Worm (Caenorhabditis elegans): ENCODE results near the gene acd-4.

acd-4 gene

ce11 chrV:8599192-8599591 lies 38.8 kb upstream of the acd-4 start, which contains the start of gene F41E6.7:
Gene F41E6.7, minus strand, starts transcription at chrV:8599292.
- TF ChIP-seq mef-2 (tag; optimal IDR thresholded peaks at IDR 0.05): no peak
- no peak for TF ChIP-seq fos-1 (tag; optimal IDR thresholded peaks at IDR 0.05)
- TF ChIP-seq nhr-28 (tag; optimal IDR thresholded peaks at IDR 0.05): no peak

- no peak for TF ChIP-seq snu-23 (GFP tag; optimal IDR thresholded peaks at IDR 0.05)
- TF ChIP-seq fkh-4 (tag; optimal IDR thresholded peaks at IDR 0.05; ENCODE audit: borderline replicate concordance): peak; percentile 92
- peak; percentile 98 for TF ChIP-seq dsc-1 (tag; optimal IDR thresholded peaks at IDR 0.05)
Measured at ce11 chrV:8599957-8600356, 38.1 kb upstream of the acd-4 start.

- TF ChIP-seq C04F5.9 (tag; optimal IDR thresholded peaks at IDR 0.05) (no peak), pax-3 (tag; optimal IDR thresholded peaks at IDR 0.05) (no peak), egl-13 (tag; optimal IDR thresholded peaks at IDR 0.05) (no peak), ets-5 (GFP tag; IDR thresholded peaks at IDR 0.05) (no peak), skn-1 (tag; optimal IDR thresholded peaks at IDR 0.05) (no peak), sup-37 (GFP tag; optimal IDR thresholded peaks at IDR 0.05) (no peak), mdl-1 (tag; optimal IDR thresholded peaks at IDR 0.05) (no peak), blmp-1 (tag; optimal IDR thresholded peaks at IDR 0.05) (no peak), nhr-85 (tag) (no peak), ama-1 (optimal IDR thresholded peaks at IDR 0.05) (no peak), hlh-4 (tag; optimal IDR thresholded peaks at IDR 0.05) (no peak), C16A3.4 (tag; optimal IDR thresholded peaks at IDR 0.05) (no peak), fkh-10 (GFP tag; optimal IDR thresholded peaks at IDR 0.05) (no peak), nhr-237 (tag; optimal IDR thresholded peaks at IDR 0.05) (no peak), dpl-1 (GFP tag; optimal IDR thresholded peaks at IDR 0.05) (no peak), efl-1 (optimal IDR thresholded peaks at IDR 0.05) (no peak), efl-1 (GFP tag; optimal IDR thresholded peaks at IDR 0.05 in 1 of 2) (no peak)
Measured at ce11 chrV:8601420-8601819, 36.6 kb upstream of the acd-4 start, which contains the start of gene F41E6.8. Gene F41E6.8, minus strand, starts transcription at chrV:8601520.

- TF ChIP-seq rnt-1 (tag; optimal IDR thresholded peaks at IDR 0.05): no peak
- no peak for TF ChIP-seq pag-3 (tag; optimal IDR thresholded peaks at IDR 0.05; ENCODE audit: borderline replicate concordance, insufficient read depth)
- TF ChIP-seq unc-130 (tag; optimal IDR thresholded peaks at IDR 0.05): no peak
- TF ChIP-seq mab-9 (GFP tag; IDR thresholded peaks at IDR 0.05): no peak
- no peak for TF ChIP-seq nhr-28 (tag; optimal IDR thresholded peaks at IDR 0.05)
- no peak for TF ChIP-seq nhr-71 (tag; optimal IDR thresholded peaks at IDR 0.05)
- no peak for TF ChIP-seq fkh-4 (tag; optimal IDR thresholded peaks at IDR 0.05; ENCODE audit: borderline replicate concordance)
- no peak for TF ChIP-seq ceh-88 (GFP tag; IDR thresholded peaks at IDR 0.05)
- no peak for TF ChIP-seq ceh-82 (tag; optimal IDR thresholded peaks at IDR 0.05)
- TF ChIP-seq jun-1 (tag; optimal IDR thresholded peaks at IDR 0.05): no peak
- no peak for TF ChIP-seq ceh-63 (GFP tag; optimal IDR thresholded peaks at IDR 0.05)
- no peak for TF ChIP-seq nhr-84 (tag; optimal IDR thresholded peaks at IDR 0.05)
Measured at ce11 chrV:8602638-8603037, 35.4 kb upstream of the acd-4 start, which contains the start of gene F41E6.15. Gene F41E6.15, minus strand, starts transcription at chrV:8602738.

- peak; percentile 41 for TF ChIP-seq elt-2 (tag; optimal IDR thresholded peaks at IDR 0.05)
- peak in 3 of 6 experiments; percentile 12 to 91 (median 24) for TF ChIP-seq elt-3 (tag; optimal IDR thresholded peaks at IDR 0.05)
- TF ChIP-seq unc-98 (GFP tag; IDR thresholded peaks at IDR 0.05): no peak
- TF ChIP-seq nhr-71 (tag; optimal IDR thresholded peaks at IDR 0.05): peak; percentile 2
- no peak for TF ChIP-seq lin-39 (tag; optimal IDR thresholded peaks at IDR 0.05)
- TF ChIP-seq mdl-1 (tag; optimal IDR thresholded peaks at IDR 0.05): peak in 1 of 2 experiments; percentile 4
- TF ChIP-seq nhr-85 (tag): peak; percentile 66
- no peak for TF ChIP-seq nhr-20 (tag; optimal IDR thresholded peaks at IDR 0.05)
- TF ChIP-seq lin-35 (GFP tag; optimal IDR thresholded peaks at IDR 0.05): peak in 1 of 2 experiments; percentile 26
- TF ChIP-seq blmp-1 (tag; optimal IDR thresholded peaks at IDR 0.05): peak; percentile 23
- peak; percentile 8 for TF ChIP-seq lin-14 (GFP tag; optimal IDR thresholded peaks at IDR 0.05)
- TF ChIP-seq hlh-4 (tag; optimal IDR thresholded peaks at IDR 0.05): no peak
Measured at ce11 chrV:8603272-8603671, 34.7 kb upstream of the acd-4 start, which contains the start of gene F41E6.5. Gene F41E6.5, plus strand, starts transcription at chrV:8603480.

Data from whole organism, L1 larva.